Worm (Caenorhabditis elegans) whole organism, early embryonic: ENCODE data around the gene par-1.

Experiments
- aly-1 ChIP-seq: sonication (generic microtip); optimal IDR thresholded peaks from 2 replicates; lab custom pipeline; 2016; ENCODE audit warnings: missing genetic modification characterization, missing compliant biosample characterization
- ama-1 ChIP-seq: fragments of 150-350 bp; optimal IDR thresholded peaks from 2 replicates; lab custom pipeline; 2014
- ceh-13 ChIP-seq: fragments of 200-800 bp; sonication (Bioruptor generic); optimal IDR thresholded peaks from 2 replicates; lab custom pipeline; 2018; ENCODE audit warnings: mild to moderate bottlenecking, missing genetic modification characterization, missing compliant biosample characterization
- ets-7 ChIP-seq: sonication (generic microtip); optimal IDR thresholded peaks from 2 replicates; lab custom pipeline; 2016; ENCODE audit warnings: missing genotype, missing genetic modification characterization, missing compliant biosample characterization
- flt-1 ChIP-seq: fragments of 200-800 bp; sonication (Bioruptor generic); IDR thresholded peaks from 2 replicates; pipeline ENCODE4 v1.3.6; 2022; ENCODE audit warnings: missing genetic modification characterization, missing compliant biosample characterization
- hmbx-1 ChIP-seq: sonication (generic microtip); optimal IDR thresholded peaks from 2 replicates; lab custom pipeline; 2016; ENCODE audit warnings: mild to moderate bottlenecking, missing genetic modification characterization, missing compliant biosample characterization
- hmg-4 ChIP-seq: fragments of 200-800 bp; sonication (Bioruptor generic); optimal IDR thresholded peaks from 2 replicates; lab custom pipeline; 2018; ENCODE audit warnings: mild to moderate bottlenecking, missing genetic modification characterization, missing compliant biosample characterization
- pes-1 ChIP-seq: fragments of 200-800 bp; sonication (Bioruptor generic); IDR thresholded peaks from 2 replicates; pipeline ENCODE4 v1.3.6; 2022; ENCODE audit warnings: missing genetic modification reagents, missing genetic modification characterization, missing compliant biosample characterization
- scrt-1 ChIP-seq: fragments of 200-800 bp; sonication (Bioruptor generic); IDR thresholded peaks from 2 replicates; pipeline ENCODE4 v1.3.6; 2022; ENCODE audit warnings: missing genetic modification characterization, missing compliant biosample characterization
- sea-1 ChIP-seq: fragments of 200-800 bp; sonication (Bioruptor generic); conservative IDR thresholded peaks from 2 replicates; pipeline ENCODE4 v1.3.6; 2022; ENCODE audit warnings: missing genetic modification characterization, missing compliant biosample characterization
- tbx-37 ChIP-seq: fragments of 200-800 bp; sonication (Bioruptor generic); conservative IDR thresholded peaks from 2 replicates; pipeline ENCODE4 v1.3.6; 2022; ENCODE audit warnings: missing genetic modification reagents, missing genetic modification characterization, missing compliant biosample characterization
- tra-4 ChIP-seq: sonication (generic microtip); optimal IDR thresholded peaks from 2 replicates; lab custom pipeline; 2017; ENCODE audit warnings: missing genetic modification characterization, missing compliant biosample characterization

ce11 chrV:14064422-14064821, 80.7 kb downstream of the par-1 start, which contains the start of gene D1086.21:
- TF ChIP-seq ceh-13 (no peak), flt-1 (GFP tag; lab: Robert Waterston, UW) (no peak), ama-1 (lab: Kevin White, UChicago) (no peak), hmbx-1 (tag; lab: Kevin White, UChicago) (no peak), sea-1 (no peak), ets-7 (tag; lab: Kevin White, UChicago) (no peak), aly-1 (tag; lab: Kevin White, UChicago) (no peak), hmg-4 (GFP tag; lab: Kevin White, UChicago) (no peak), tbx-37 (GFP tag; lab: Robert Waterston, UW) (no peak), pes-1 (no peak), tra-4 (tag; lab: Kevin White, UChicago) (no peak), scrt-1 (no peak)
